Worm (Caenorhabditis elegans) whole organism, L2 larva: ENCODE measurements around the gene C25E10.5.
A peak's percentile ranks its signal among the peaks of the same experiment; 100 is the strongest.

Experiments used
- F13H6.1 ChIP-seq: sonication (generic microtip); optimal IDR thresholded peaks from 2 replicates; lab custom pipeline; 2016; ENCODE audit warnings: missing genetic modification characterization, missing compliant biosample characterization
- ZK546.5 ChIP-seq: sonication (generic microtip); optimal IDR thresholded peaks from 2 replicates; lab custom pipeline; 2017; ENCODE audit warnings: missing biosample characterization, missing genetic modification characterization
- aly-2 ChIP-seq: fragments of 150-350 bp; optimal IDR thresholded peaks from 2 replicates; lab custom pipeline; 2014; ENCODE audit warnings: missing biosample characterization, missing genetic modification characterization
- ama-1 ChIP-seq: fragments of 150-350 bp; optimal IDR thresholded peaks from 2 replicates; lab custom pipeline; 2018; ENCODE audit warnings: inconsistent platforms
- blmp-1 ChIP-seq: sonication (generic microtip); optimal IDR thresholded peaks from 2 replicates; lab custom pipeline; 2017; ENCODE audit warnings: missing genetic modification characterization, mild to moderate bottlenecking, missing compliant biosample characterization, antibody characterized with exemption, moderate library complexity; ENCODE audit not compliant: insufficient read depth
- ceh-82 ChIP-seq: fragments of 150-350 bp; optimal IDR thresholded peaks from 2 replicates; lab custom pipeline; 2014; ENCODE audit warnings: missing biosample characterization, missing genetic modification characterization
- crh-2 ChIP-seq: sonication (generic microtip); optimal IDR thresholded peaks from 2 replicates; lab custom pipeline; 2017; ENCODE audit warnings: missing biosample characterization, missing genetic modification characterization
- egl-27 ChIP-seq: sonication (generic microtip); optimal IDR thresholded peaks from 3 replicates; lab custom pipeline; 2017; ENCODE audit warnings: missing biosample characterization, missing genetic modification reagents, missing genetic modification characterization
- fos-1 ChIP-seq: fragments of 150-350 bp; optimal IDR thresholded peaks from 2 replicates; lab custom pipeline; 2014; ENCODE audit warnings: missing biosample characterization, missing genetic modification characterization
- gmeb-1 ChIP-seq: fragments of 150-350 bp; optimal IDR thresholded peaks from 2 replicates; lab custom pipeline; 2014; ENCODE audit warnings: missing biosample characterization, missing genetic modification characterization
- lin-11 ChIP-seq: fragments of 150-350 bp; sonication (generic microtip); optimal IDR thresholded peaks from 2 replicates; lab custom pipeline; 2014; ENCODE audit warnings: missing biosample characterization, missing genetic modification characterization, inconsistent platforms, mixed read lengths
- lin-39 ChIP-seq: fragments of 150-350 bp; optimal IDR thresholded peaks from 2 replicates; lab custom pipeline; 2014; ENCODE audit warnings: missing biosample characterization, missing genetic modification reagents, missing genetic modification characterization
- lsy-2 ChIP-seq, 2 experiments: fragments of 150-350 bp in 1 of 2; sonication (generic microtip) in 1 of 2; optimal IDR thresholded peaks; 2 replicates each; lab custom pipeline; 2014 to 2017; ENCODE audit warnings: missing biosample characterization in 2 of 2, missing genetic modification characterization in 2 of 2
- mab-5 ChIP-seq: fragments of 150-350 bp; optimal IDR thresholded peaks from 2 replicates; lab custom pipeline; 2014; ENCODE audit warnings: missing biosample characterization, missing genetic modification characterization
- mbf-1 ChIP-seq: sonication (generic microtip); optimal IDR thresholded peaks from 2 replicates; lab custom pipeline; 2017; ENCODE audit warnings: missing biosample characterization, missing genetic modification characterization
- mdl-1 ChIP-seq, 2 experiments: fragments of 150-350 bp in 1 of 2; sonication (generic microtip) in 1 of 2; optimal IDR thresholded peaks; 2 replicates each; lab custom pipeline; 2017; ENCODE audit warnings: missing biosample characterization in 2 of 2, missing genetic modification characterization in 2 of 2
- nhr-11 ChIP-seq: fragments of 150-350 bp; optimal IDR thresholded peaks from 2 replicates; lab custom pipeline; 2014; ENCODE audit warnings: missing biosample characterization, missing genetic modification characterization
- nhr-129 ChIP-seq: fragments of 150-350 bp; optimal IDR thresholded peaks from 2 replicates; lab custom pipeline; 2014; ENCODE audit warnings: missing biosample characterization, missing genetic modification characterization
- nhr-21 ChIP-seq: fragments of 150-350 bp; optimal IDR thresholded peaks from 2 replicates; lab custom pipeline; 2014; ENCODE audit warnings: missing biosample characterization, missing genetic modification characterization
- nhr-23 ChIP-seq: fragments of 150-350 bp; optimal IDR thresholded peaks from 2 replicates; lab custom pipeline; 2014; ENCODE audit warnings: missing biosample characterization, missing genetic modification reagents, missing genetic modification characterization
- nhr-25 ChIP-seq: fragments of 150-350 bp; sonication (generic microtip); optimal IDR thresholded peaks from 3 replicates; lab custom pipeline; 2014; ENCODE audit warnings: missing biosample characterization, missing genetic modification characterization
- nhr-6 ChIP-seq: fragments of 150-350 bp; optimal IDR thresholded peaks from 2 replicates; lab custom pipeline; 2014; ENCODE audit warnings: missing biosample characterization, missing genetic modification characterization
- nhr-77 ChIP-seq: fragments of 150-350 bp; optimal IDR thresholded peaks from 2 replicates; lab custom pipeline; 2014; ENCODE audit warnings: missing biosample characterization, missing genetic modification characterization
- sem-4 ChIP-seq: fragments of 150-350 bp; optimal IDR thresholded peaks from 2 replicates; lab custom pipeline; 2014; ENCODE audit warnings: missing biosample characterization, missing genetic modification reagents, missing genetic modification characterization
- skn-1 ChIP-seq: sonication (generic microtip); optimal IDR thresholded peaks from 2 replicates; lab custom pipeline; 2017; ENCODE audit warnings: missing biosample characterization, missing genetic modification characterization
- sma-3 ChIP-seq: sonication (generic microtip); optimal IDR thresholded peaks from 2 replicates; lab custom pipeline; 2016; ENCODE audit warnings: missing genetic modification reagents, missing genetic modification characterization, missing compliant biosample characterization
- sma-9 ChIP-seq, 2 experiments: fragments of 150-350 bp in 1 of 2; sonication (generic microtip) in 1 of 2; optimal IDR thresholded peaks; 2 replicates each; lab custom pipeline; 2014 to 2016; ENCODE audit warnings: missing genetic modification characterization in 2 of 2, mild to moderate bottlenecking in 1 of 2, missing biosample characterization in 1 of 2, missing compliant biosample characterization in 1 of 2, missing genetic modification reagents in 1 of 2, moderate library complexity in 1 of 2
- snpc-4 ChIP-seq: fragments of 150-350 bp; optimal IDR thresholded peaks from 2 replicates; lab custom pipeline; 2014; ENCODE audit warnings: missing biosample characterization, missing genetic modification characterization
- unc-55 ChIP-seq: fragments of 150-350 bp; sonication (generic microtip); optimal IDR thresholded peaks from 3 replicates; lab custom pipeline; 2014; ENCODE audit warnings: missing biosample characterization, missing genetic modification reagents, missing genetic modification characterization
- unc-62 ChIP-seq: fragments of 150-350 bp; optimal IDR thresholded peaks from 2 replicates; lab custom pipeline; 2014; ENCODE audit warnings: missing biosample characterization, missing genetic modification reagents, missing genetic modification characterization
- zag-1 ChIP-seq: fragments of 150-350 bp; optimal IDR thresholded peaks from 2 replicates; lab custom pipeline; 2014; ENCODE audit warnings: missing biosample characterization, missing genetic modification characterization

Gene C25E10.5

DNA sequence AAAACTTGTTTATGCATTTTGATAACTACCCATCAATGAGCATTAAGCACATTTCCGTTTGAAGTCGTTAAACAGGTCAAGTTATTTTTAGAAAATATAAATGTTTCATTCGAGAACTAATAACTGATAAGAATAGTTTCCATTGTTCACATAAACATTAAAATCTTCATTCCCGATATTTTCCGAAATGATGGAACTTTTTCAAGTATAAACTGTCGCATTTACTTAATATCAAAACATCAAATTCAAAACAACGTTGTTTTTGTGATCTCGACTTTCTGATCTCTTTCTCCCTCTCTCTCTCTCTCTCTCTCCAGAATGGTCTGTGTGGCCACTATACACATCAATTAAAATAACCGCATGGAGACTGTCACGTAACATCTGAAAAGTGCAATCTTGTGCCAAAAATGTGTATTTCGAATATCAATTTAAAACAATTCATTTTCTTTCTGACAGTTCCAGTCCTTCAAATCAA is 44.0 kb downstream of the C25E10.5 start (continued):
- TF ChIP-seq sma-3: peak; percentile 46
- TF ChIP-seq nhr-77 (tag; lab: Kevin White, UChicago): no peak

DNA sequence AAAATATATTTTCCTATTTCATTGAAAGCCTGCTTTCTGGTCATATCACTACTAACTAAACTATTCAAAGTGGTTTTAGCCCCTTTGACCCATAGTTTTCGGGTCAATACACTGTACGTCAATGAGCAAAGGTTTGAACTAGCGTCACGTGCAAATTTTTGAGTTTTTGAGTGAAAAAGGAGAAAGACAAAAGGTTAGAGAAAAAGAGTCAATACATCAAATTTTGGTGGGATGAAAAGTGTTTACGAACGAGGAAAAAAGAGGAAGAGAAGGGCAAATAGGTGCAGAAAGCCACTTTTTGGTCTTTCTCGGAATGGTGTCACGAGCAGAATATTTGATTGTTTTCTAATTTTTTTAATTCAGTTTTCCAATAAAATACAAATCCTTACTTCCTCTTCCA is 45.5 kb downstream of the C25E10.5 start:
- no peak for TF ChIP-seq lin-39 (tag; lab: Kevin White, UChicago)
- TF ChIP-seq nhr-129: peak; percentile 54
- no peak for TF ChIP-seq unc-62 (GFP tag; lab: Kevin White, UChicago)
- no peak for TF ChIP-seq snpc-4 (tag; lab: Kevin White, UChicago)
- peak; percentile 15 for TF ChIP-seq unc-55 (GFP tag; lab: Kevin White, UChicago)
- no peak for TF ChIP-seq zag-1 (tag; lab: Kevin White, UChicago)
- peak; percentile 60 for TF ChIP-seq sma-9 (GFP tag; optimal IDR thresholded peaks at IDR 0.05; lab: Kevin White, UChicago)
- TF ChIP-seq sma-9 (tag; optimal IDR thresholded peaks at IDR 0.05; lab: Kevin White, UChicago): no peak
- no peak for TF ChIP-seq ceh-82 (tag; lab: Kevin White, UChicago)
- peak; percentile 24 for TF ChIP-seq ama-1
- peak; percentile 2 for TF ChIP-seq crh-2 (tag; lab: Kevin White, UChicago)
- TF ChIP-seq mdl-1 (tag; optimal IDR thresholded peaks at IDR 0.05; lab: Kevin White, UChicago): peak; percentile 13 to 17
- peak; percentile 38 for TF ChIP-seq F13H6.1 (tag; lab: Kevin White, UChicago)
- TF ChIP-seq nhr-11 (tag; lab: Kevin White, UChicago): no peak

DNA sequence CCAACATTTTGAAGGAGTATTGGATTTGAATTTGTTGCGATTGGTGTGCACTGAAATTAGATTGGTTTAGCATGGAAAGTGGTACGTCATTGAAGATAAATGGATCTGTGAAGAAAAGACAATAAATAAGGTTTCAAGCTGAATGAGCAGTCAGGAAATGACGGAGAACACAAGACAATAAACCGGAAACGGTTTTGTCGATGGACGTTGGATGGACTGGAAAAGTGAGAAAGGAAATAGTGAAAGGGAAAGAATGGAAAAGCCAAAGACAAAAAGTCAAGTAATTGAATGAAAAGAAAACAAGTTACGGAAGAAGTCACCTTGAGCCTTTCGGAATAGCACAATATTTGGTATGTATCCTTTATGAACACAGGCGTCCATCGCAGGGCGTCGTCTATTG is 45.9 kb downstream of the C25E10.5 start, which contains the start of gene T27E4.7:
Gene T27E4.7, minus strand, starts transcription at position 50 of the 400 bp plus-strand sequence.
- TF ChIP-seq lsy-2 (tag; optimal IDR thresholded peaks at IDR 0.05; lab: Kevin White, UChicago) (no peak), unc-55 (GFP tag; lab: Kevin White, UChicago) (no peak), gmeb-1 (tag; lab: Kevin White, UChicago) (no peak), zag-1 (tag; lab: Kevin White, UChicago) (no peak), sem-4 (tag; lab: Kevin White, UChicago) (no peak), lin-11 (tag; lab: Kevin White, UChicago) (no peak), nhr-11 (tag; lab: Kevin White, UChicago) (no peak), mbf-1 (tag; lab: Kevin White, UChicago) (no peak), nhr-21 (tag; lab: Kevin White, UChicago) (no peak), lin-39 (tag; lab: Kevin White, UChicago) (no peak), aly-2 (tag; lab: Kevin White, UChicago) (no peak), ZK546.5 (tag; lab: Kevin White, UChicago) (no peak), blmp-1 (no peak), nhr-129 (no peak), skn-1 (tag; lab: Kevin White, UChicago) (no peak), nhr-25 (tag; lab: Kevin White, UChicago) (no peak), mab-5 (no peak), F13H6.1 (tag; lab: Kevin White, UChicago) (no peak), nhr-6 (tag; lab: Kevin White, UChicago) (no peak)

DNA sequence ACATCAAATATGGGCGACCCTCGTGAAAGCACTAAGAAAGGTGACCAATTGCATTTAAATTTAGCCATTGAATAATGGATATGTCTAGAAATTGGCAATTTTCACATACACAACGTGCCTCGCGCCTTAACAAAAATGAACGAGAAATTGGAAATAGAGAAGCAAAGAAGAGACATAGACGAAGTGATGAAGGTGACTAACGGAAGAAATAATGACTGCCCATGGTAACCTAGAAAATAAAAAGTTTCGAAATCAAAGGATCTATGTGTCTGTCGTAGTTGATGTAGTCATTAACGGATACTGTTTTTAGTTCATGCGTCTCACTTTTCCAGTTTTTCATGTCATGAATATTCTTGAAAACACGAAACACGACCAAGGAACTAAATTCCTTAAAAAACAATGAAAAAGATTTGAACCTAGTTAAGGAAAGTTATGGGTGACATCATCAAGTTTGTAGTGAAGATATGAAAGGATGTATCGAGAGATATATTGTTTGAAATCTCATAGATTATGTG is 47.8 kb downstream of the C25E10.5 start:
- TF ChIP-seq fos-1 (no peak), nhr-25 (tag; lab: Kevin White, UChicago) (peak; percentile 6)

DNA sequence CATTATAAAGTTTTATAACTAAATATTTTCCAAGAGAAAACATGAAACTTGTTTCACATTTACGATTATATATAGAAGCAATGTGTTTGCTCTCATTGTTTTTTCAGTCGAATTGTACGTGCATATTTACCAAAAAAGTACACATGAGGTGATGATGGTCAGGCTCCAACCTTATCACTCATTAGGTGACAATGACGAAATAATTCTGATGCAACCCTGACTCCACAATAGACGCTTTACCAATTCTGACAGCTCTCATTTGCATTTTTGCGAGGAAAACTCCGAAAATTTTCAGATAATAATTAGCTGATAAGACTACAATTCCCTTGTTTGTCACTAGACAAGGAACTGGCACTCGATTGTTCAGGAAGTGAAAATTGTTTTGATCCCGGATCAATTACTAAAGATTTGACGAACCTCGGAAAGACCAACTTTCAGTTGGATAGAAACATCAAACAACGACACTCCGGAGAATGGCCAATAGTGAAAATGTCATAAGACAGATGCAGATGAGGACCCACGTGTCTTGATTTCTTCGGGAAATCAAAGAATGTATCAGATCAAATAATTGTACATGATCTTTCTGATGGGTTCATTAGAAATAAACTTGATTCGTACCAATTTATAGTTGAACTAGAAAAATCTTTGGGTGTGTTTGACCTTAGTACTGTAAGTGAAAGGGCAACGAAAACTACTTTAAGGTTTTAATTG is 48.6 kb downstream of the C25E10.5 start:
- TF ChIP-seq nhr-25 (tag; lab: Kevin White, UChicago) (peak; percentile 12), mdl-1 (tag; optimal IDR thresholded peaks at IDR 0.05; lab: Kevin White, UChicago) (peak in 1 of 2 experiments; percentile 10), nhr-6 (tag; lab: Kevin White, UChicago) (no peak), nhr-129 (peak; percentile 64), sma-9 (GFP tag; optimal IDR thresholded peaks at IDR 0.05; lab: Kevin White, UChicago) (peak; percentile 48), sma-9 (tag; optimal IDR thresholded peaks at IDR 0.05; lab: Kevin White, UChicago) (no peak), sma-3 (no peak), blmp-1 (peak; percentile 69), F13H6.1 (tag; lab: Kevin White, UChicago) (peak; percentile 57), gmeb-1 (tag; lab: Kevin White, UChicago) (peak; percentile 18), crh-2 (tag; lab: Kevin White, UChicago) (peak; percentile 9), egl-27 (tag; lab: Kevin White, UChicago) (peak; percentile 3), skn-1 (tag; lab: Kevin White, UChicago) (peak; percentile 42), fos-1 (peak; percentile 83), nhr-21 (tag; lab: Kevin White, UChicago) (peak; percentile 5), ama-1 (no peak), nhr-23 (no peak)
